Worm (Caenorhabditis elegans) whole organism, mixed stage, embryonic: ENCODE measurements around the gene F42E11.3.

Experiments
- M03D4.4 ChIP-seq: sonication (generic microtip); optimal IDR thresholded peaks from 2 replicates; lab custom pipeline; 2017; ENCODE audit warnings: mild to moderate bottlenecking, missing genetic modification characterization, missing compliant biosample characterization
- ces-1 ChIP-seq: fragments of 150-350 bp; optimal IDR thresholded peaks from 2 replicates; lab custom pipeline; 2014; ENCODE audit warnings: missing biosample characterization, missing genetic modification reagents, missing genetic modification characterization
- cnd-1 ChIP-seq: fragments of 200-800 bp; sonication (Bioruptor generic); optimal IDR thresholded peaks from 2 replicates; lab custom pipeline; 2018; ENCODE audit warnings: mild to moderate bottlenecking, missing genetic modification characterization, missing compliant biosample characterization
- drap-1 ChIP-seq: fragments of 200-800 bp; sonication (Bioruptor generic); optimal IDR thresholded peaks from 3 replicates; lab custom pipeline; 2018; ENCODE audit warnings: mild to moderate bottlenecking, missing genetic modification characterization, missing compliant biosample characterization
- elt-3 ChIP-seq: fragments of 150-350 bp; optimal IDR thresholded peaks from 2 replicates; lab custom pipeline; 2014; ENCODE audit warnings: missing biosample characterization, missing genetic modification characterization
- flh-1 ChIP-seq: fragments of 200-800 bp; sonication (Bioruptor generic); optimal IDR thresholded peaks from 2 replicates; lab custom pipeline; 2018; ENCODE audit warnings: mild to moderate bottlenecking, missing genetic modification characterization, moderate library complexity, missing compliant biosample characterization
- lin-13 ChIP-seq: fragments of 150-350 bp; optimal IDR thresholded peaks from 2 replicates; lab custom pipeline; 2014; ENCODE audit warnings: missing biosample characterization, missing genetic modification characterization
- lsy-2 ChIP-seq: fragments of 150-350 bp; optimal IDR thresholded peaks from 2 replicates; lab custom pipeline; 2014; ENCODE audit warnings: missing biosample characterization, missing genetic modification characterization
- mab-5 ChIP-seq: fragments of 150-350 bp; optimal IDR thresholded peaks from 2 replicates; lab custom pipeline; 2014; ENCODE audit warnings: missing biosample characterization, missing genetic modification characterization
- nhr-28 ChIP-seq: fragments of 150-350 bp; optimal IDR thresholded peaks from 2 replicates; lab custom pipeline; 2014; ENCODE audit warnings: missing biosample characterization, missing genetic modification characterization
- snpc-4 ChIP-seq: fragments of 150-350 bp; optimal IDR thresholded peaks from 2 replicates; lab custom pipeline; 2014; ENCODE audit warnings: missing biosample characterization, missing genetic modification characterization
- unc-39 ChIP-seq: fragments of 150-350 bp; optimal IDR thresholded peaks from 2 replicates; lab custom pipeline; 2014; ENCODE audit warnings: missing biosample characterization, missing genetic modification characterization
- unc-62 ChIP-seq: fragments of 150-350 bp; optimal IDR thresholded peaks from 2 replicates; lab custom pipeline; 2014; ENCODE audit warnings: missing biosample characterization, missing genetic modification reagents, missing genetic modification characterization
- ztf-11 ChIP-seq: fragments of 150-350 bp; optimal IDR thresholded peaks from 2 replicates; lab custom pipeline; 2014; ENCODE audit warnings: missing biosample characterization, missing genetic modification characterization

ce11 chrX:11406784-11407183 lies 31.4 kb upstream of the F42E11.3 start:
- TF ChIP-seq ces-1 (no peak), M03D4.4 (tag; lab: Kevin White, UChicago) (no peak), ztf-11 (tag; lab: Kevin White, UChicago) (no peak), unc-39 (tag; lab: Kevin White, UChicago) (no peak), unc-62 (GFP tag; lab: Kevin White, UChicago) (no peak), snpc-4 (tag; lab: Kevin White, UChicago) (no peak), lsy-2 (no peak), cnd-1 (no peak), lin-13 (no peak), drap-1 (no peak), flh-1 (GFP tag; lab: Kevin White, UChicago) (no peak), elt-3 (no peak), mab-5 (tag; lab: Kevin White, UChicago) (no peak), nhr-28 (no peak)
